Fruit fly (Drosophila melanogaster) whole organism, wandering third instar larva: ENCODE data around the gene CG13012.

ENCODE experiments used
- Abd-B ChIP-seq: fragments of >200 bp; optimal IDR thresholded peaks from 2 replicates; lab custom pipeline; 2017; ENCODE audit warnings: missing biosample characterization, missing genetic modification characterization
- CrebA ChIP-seq: fragments of 200-800 bp; sonication (Bioruptor generic); optimal IDR thresholded peaks from 2 replicates; lab custom pipeline; 2016; ENCODE audit warnings: missing biosample characterization, mild to moderate bottlenecking, missing genetic modification characterization, borderline replicate concordance
- Rel ChIP-seq, 2 experiments: fragments of 200-800 bp; sonication (Bioruptor generic) in 1 of 2; optimal IDR thresholded peaks; 2 replicates in 1 of 2; 3 replicates in 1 of 2; lab custom pipeline; 2016 to 2019; ENCODE audit warnings: mild to moderate bottlenecking in 2 of 2, missing biosample characterization in 2 of 2, missing genetic modification characterization in 2 of 2, moderate library complexity in 1 of 2
- Sp1 ChIP-seq: fragments of 200-800 bp; sonication (Bioruptor generic); optimal IDR thresholded peaks from 3 replicates; lab custom pipeline; 2019; ENCODE audit warnings: missing biosample characterization, mild to moderate bottlenecking, missing genetic modification characterization, moderate library complexity
- dl ChIP-seq, 2 experiments: fragments of 175-275, 200-275 bp in 1 of 2; fragments of 200-275 bp in 1 of 2; sonication (Bioruptor generic); optimal IDR thresholded peaks; lab custom pipeline; 2018; ENCODE audit warnings: mild to moderate bottlenecking in 2 of 2, missing biosample characterization in 2 of 2, missing genetic modification characterization in 2 of 2, moderate library complexity in 2 of 2; ENCODE audit not compliant: partially characterized antibody in 2 of 2, insufficient read depth in 1 of 2
- ey ChIP-seq: fragments of 200-800 bp; sonication (Bioruptor generic); optimal IDR thresholded peaks from 2 replicates; lab custom pipeline; 2016; ENCODE audit warnings: missing biosample characterization, missing genetic modification characterization
- foxo ChIP-seq, 2 experiments: fragments of 200-800 bp; sonication (Bioruptor generic); optimal IDR thresholded peaks; 2 replicates in 1 of 2; 3 replicates in 1 of 2; lab custom pipeline; 2016 to 2017; ENCODE audit warnings: missing biosample characterization in 2 of 2, missing genetic modification characterization in 2 of 2
- pan ChIP-seq: fragments of >200 bp; optimal IDR thresholded peaks from 2 replicates; lab custom pipeline; 2017
- sage ChIP-seq: fragments of 200-800 bp; sonication (Bioruptor generic); optimal IDR thresholded peaks from 2 replicates; lab custom pipeline; 2016; ENCODE audit warnings: missing biosample characterization, mild to moderate bottlenecking, missing genetic modification characterization

- TF ChIP-seq CrebA (no peak), pan (lab: Kevin White, UChicago) (no peak), Rel (GFP tag; optimal IDR thresholded peaks at IDR 0.05; lab: Kevin White, UChicago) (no peak), Rel (tag; optimal IDR thresholded peaks at IDR 0.05; lab: Kevin White, UChicago) (no peak), dl (GFP tag; optimal IDR thresholded peaks at IDR 0.05; lab: Kevin White, UChicago; ENCODE audit: insufficient read depth in 1 of 2, partially characterized antibody in 2 of 2) (no peak), foxo (GFP tag; optimal IDR thresholded peaks at IDR 0.05; lab: Kevin White, UChicago) (peak in 1 of 2 experiments; percentile 71), sage (no peak), ey (peak; percentile 44), Abd-B (GFP tag; lab: Kevin White, UChicago) (no peak), Sp1 (no peak)
Observed at dm6 chrX:16650078-16651063, 26.2 kb downstream of the CG13012 start.
